Fruit fly (Drosophila melanogaster): ENCODE data around the gene Galt.

The Galt gene

dm6 chr2L:6621600-6621999, 46.2 kb downstream of the Galt start, which contains the start of gene DIP-iota:
Gene DIP-iota (minus strand): TSS chr2L:6621700.
- TF ChIP-seq CG9215 (GFP tag; IDR thresholded peaks at IDR 0.05), result no peak
- TF ChIP-seq ind (GFP tag; optimal IDR thresholded peaks at IDR 0.05), result no peak
- no peak for TF ChIP-seq cg (GFP tag; optimal IDR thresholded peaks at IDR 0.05)
- TF ChIP-seq Dll (GFP tag; IDR thresholded peaks at IDR 0.05; ENCODE audit: partially characterized antibody), result no peak
- TF ChIP-seq Stat92E (GFP tag; optimal IDR thresholded peaks at IDR 0.05), result no peak
- no peak for TF ChIP-seq cato (GFP tag; optimal IDR thresholded peaks at IDR 0.05; ENCODE audit: borderline replicate concordance)
- TF ChIP-seq Dek (tag; optimal IDR thresholded peaks at IDR 0.05), result no peak
- TF ChIP-seq jing (GFP tag; optimal IDR thresholded peaks at IDR 0.05), result no peak

All from whole organism, embryonic.